Worm (Caenorhabditis elegans) whole organism, L2 larva: ENCODE data around the gene Y59A8A.8.
"Not testable (repeated sequence)": the region's sequence is repeated elsewhere in the genome, so short reads cannot be mapped to it uniquely, and the experiment has no call there.

ENCODE experiments used
- C34F6.9 ChIP-seq: fragments of 150-350 bp; optimal IDR thresholded peaks from 2 replicates; lab custom pipeline; 2014; ENCODE audit warnings: missing biosample characterization, missing genetic modification characterization
- F13H6.1 ChIP-seq: sonication (generic microtip); optimal IDR thresholded peaks from 2 replicates; lab custom pipeline; 2016; ENCODE audit warnings: missing genetic modification characterization, missing compliant biosample characterization
- R02D3.7 ChIP-seq: fragments of 150-350 bp; optimal IDR thresholded peaks from 2 replicates; lab custom pipeline; 2014; ENCODE audit warnings: missing biosample characterization, missing genetic modification characterization
- Y55F3AM.14 ChIP-seq: fragments of 200-800 bp; sonication (Bioruptor generic); optimal IDR thresholded peaks from 2 replicates; lab custom pipeline; 2018; ENCODE audit warnings: mild to moderate bottlenecking, missing genetic modification characterization, missing compliant biosample characterization
- alr-1 ChIP-seq: fragments of 150-350 bp; optimal IDR thresholded peaks from 2 replicates; lab custom pipeline; 2014; ENCODE audit warnings: missing biosample characterization, missing genetic modification characterization
- aly-2 ChIP-seq: fragments of 150-350 bp; optimal IDR thresholded peaks from 2 replicates; lab custom pipeline; 2014; ENCODE audit warnings: missing biosample characterization, missing genetic modification characterization
- ama-1 ChIP-seq: fragments of 150-350 bp; optimal IDR thresholded peaks from 2 replicates; lab custom pipeline; 2018; ENCODE audit warnings: inconsistent platforms
- blmp-1 ChIP-seq: sonication (generic microtip); optimal IDR thresholded peaks from 2 replicates; lab custom pipeline; 2017; ENCODE audit warnings: missing genetic modification characterization, mild to moderate bottlenecking, missing compliant biosample characterization, antibody characterized with exemption, moderate library complexity; ENCODE audit not compliant: insufficient read depth
- ceh-16 ChIP-seq: fragments of 150-350 bp; optimal IDR thresholded peaks from 2 replicates; lab custom pipeline; 2014; ENCODE audit warnings: missing biosample characterization, missing genetic modification characterization
- crh-2 ChIP-seq: sonication (generic microtip); optimal IDR thresholded peaks from 2 replicates; lab custom pipeline; 2017; ENCODE audit warnings: missing biosample characterization, missing genetic modification characterization
- dmd-4 ChIP-seq: sonication (generic microtip); optimal IDR thresholded peaks from 2 replicates; lab custom pipeline; 2017; ENCODE audit warnings: missing biosample characterization, missing genetic modification characterization
- egl-27 ChIP-seq: sonication (generic microtip); optimal IDR thresholded peaks from 3 replicates; lab custom pipeline; 2017; ENCODE audit warnings: missing biosample characterization, missing genetic modification reagents, missing genetic modification characterization
- elt-1 ChIP-seq: fragments of 150-350 bp; optimal IDR thresholded peaks from 2 replicates; lab custom pipeline; 2014; ENCODE audit warnings: missing biosample characterization, missing genetic modification characterization
- elt-3 ChIP-seq: sonication (generic microtip); optimal IDR thresholded peaks from 2 replicates; lab custom pipeline; 2017; ENCODE audit warnings: missing biosample characterization, missing genetic modification characterization
- fos-1 ChIP-seq: fragments of 150-350 bp; optimal IDR thresholded peaks from 2 replicates; lab custom pipeline; 2014; ENCODE audit warnings: missing biosample characterization, missing genetic modification characterization
- gmeb-1 ChIP-seq: fragments of 150-350 bp; optimal IDR thresholded peaks from 2 replicates; lab custom pipeline; 2014; ENCODE audit warnings: missing biosample characterization, missing genetic modification characterization
- lin-11 ChIP-seq: fragments of 150-350 bp; sonication (generic microtip); optimal IDR thresholded peaks from 2 replicates; lab custom pipeline; 2014; ENCODE audit warnings: missing biosample characterization, missing genetic modification characterization, inconsistent platforms, mixed read lengths
- lin-13 ChIP-seq: fragments of 150-350 bp; optimal IDR thresholded peaks from 2 replicates; lab custom pipeline; 2014; ENCODE audit warnings: missing biosample characterization, missing genetic modification reagents, missing genetic modification characterization
- lsy-2 ChIP-seq, 2 experiments: fragments of 150-350 bp in 1 of 2; sonication (generic microtip) in 1 of 2; optimal IDR thresholded peaks; 2 replicates each; lab custom pipeline; 2014 to 2017; ENCODE audit warnings: missing biosample characterization in 2 of 2, missing genetic modification characterization in 2 of 2
- mab-5 ChIP-seq: fragments of 150-350 bp; optimal IDR thresholded peaks from 2 replicates; lab custom pipeline; 2014; ENCODE audit warnings: missing biosample characterization, missing genetic modification characterization
- mbf-1 ChIP-seq: sonication (generic microtip); optimal IDR thresholded peaks from 2 replicates; lab custom pipeline; 2017; ENCODE audit warnings: missing biosample characterization, missing genetic modification characterization
- mdl-1 ChIP-seq, 2 experiments: fragments of 150-350 bp in 1 of 2; sonication (generic microtip) in 1 of 2; optimal IDR thresholded peaks; 2 replicates each; lab custom pipeline; 2017; ENCODE audit warnings: missing biosample characterization in 2 of 2, missing genetic modification characterization in 2 of 2
- nhr-10 ChIP-seq: sonication (generic microtip); optimal IDR thresholded peaks from 2 replicates; lab custom pipeline; 2017; ENCODE audit warnings: missing biosample characterization, missing genetic modification characterization
- nhr-11 ChIP-seq: fragments of 150-350 bp; optimal IDR thresholded peaks from 2 replicates; lab custom pipeline; 2014; ENCODE audit warnings: missing biosample characterization, missing genetic modification characterization
- nhr-129 ChIP-seq: fragments of 150-350 bp; optimal IDR thresholded peaks from 2 replicates; lab custom pipeline; 2014; ENCODE audit warnings: missing biosample characterization, missing genetic modification characterization
- nhr-23 ChIP-seq: fragments of 150-350 bp; optimal IDR thresholded peaks from 2 replicates; lab custom pipeline; 2014; ENCODE audit warnings: missing biosample characterization, missing genetic modification reagents, missing genetic modification characterization
- nhr-237 ChIP-seq: fragments of 150-350 bp; optimal IDR thresholded peaks from 2 replicates; lab custom pipeline; 2014; ENCODE audit warnings: missing biosample characterization, missing genetic modification characterization
- nhr-6 ChIP-seq: fragments of 150-350 bp; optimal IDR thresholded peaks from 2 replicates; lab custom pipeline; 2014; ENCODE audit warnings: missing biosample characterization, missing genetic modification characterization
- nhr-77 ChIP-seq: fragments of 150-350 bp; optimal IDR thresholded peaks from 2 replicates; lab custom pipeline; 2014; ENCODE audit warnings: missing biosample characterization, missing genetic modification characterization
- sem-4 ChIP-seq: fragments of 150-350 bp; optimal IDR thresholded peaks from 2 replicates; lab custom pipeline; 2014; ENCODE audit warnings: missing biosample characterization, missing genetic modification reagents, missing genetic modification characterization
- skn-1 ChIP-seq: sonication (generic microtip); optimal IDR thresholded peaks from 2 replicates; lab custom pipeline; 2017; ENCODE audit warnings: missing biosample characterization, missing genetic modification characterization
- sma-3 ChIP-seq: sonication (generic microtip); optimal IDR thresholded peaks from 2 replicates; lab custom pipeline; 2016; ENCODE audit warnings: missing genetic modification reagents, missing genetic modification characterization, missing compliant biosample characterization
- sma-9 ChIP-seq, 2 experiments: fragments of 150-350 bp in 1 of 2; sonication (generic microtip) in 1 of 2; optimal IDR thresholded peaks; 2 replicates each; lab custom pipeline; 2014 to 2016; ENCODE audit warnings: missing genetic modification characterization in 2 of 2, mild to moderate bottlenecking in 1 of 2, missing biosample characterization in 1 of 2, missing compliant biosample characterization in 1 of 2, missing genetic modification reagents in 1 of 2, moderate library complexity in 1 of 2
- snpc-4 ChIP-seq: fragments of 150-350 bp; optimal IDR thresholded peaks from 2 replicates; lab custom pipeline; 2014; ENCODE audit warnings: missing biosample characterization, missing genetic modification characterization
- unc-55 ChIP-seq: fragments of 150-350 bp; sonication (generic microtip); optimal IDR thresholded peaks from 3 replicates; lab custom pipeline; 2014; ENCODE audit warnings: missing biosample characterization, missing genetic modification reagents, missing genetic modification characterization
- unc-62 ChIP-seq: fragments of 150-350 bp; optimal IDR thresholded peaks from 2 replicates; lab custom pipeline; 2014; ENCODE audit warnings: missing biosample characterization, missing genetic modification reagents, missing genetic modification characterization
- zag-1 ChIP-seq: fragments of 150-350 bp; optimal IDR thresholded peaks from 2 replicates; lab custom pipeline; 2014; ENCODE audit warnings: missing biosample characterization, missing genetic modification characterization
- ztf-1 ChIP-seq: fragments of 200-800 bp; sonication (Bioruptor generic); conservative IDR thresholded peaks from 2 replicates; pipeline ENCODE4 v1.3.6; 2022; ENCODE audit warnings: missing genetic modification characterization, missing compliant biosample characterization
- ztf-11 ChIP-seq: sonication (generic microtip); optimal IDR thresholded peaks from 2 replicates; lab custom pipeline; 2017; ENCODE audit warnings: missing biosample characterization, missing genetic modification characterization
- ztf-4 ChIP-seq: fragments of 150-350 bp; optimal IDR thresholded peaks from 2 replicates; lab custom pipeline; 2014; ENCODE audit warnings: missing biosample characterization, missing genetic modification characterization

Y59A8A.8 gene

ce11 chrV:17865309-17865708 is at the start of gene Y59A8A.8:
TSS of gene Y59A8A.8 (plus strand) at chrV:17865609.
- not testable (repeated sequence) for TF ChIP-seq ama-1 (lab: Kevin White, UChicago); R02D3.7 (tag; lab: Kevin White, UChicago); lsy-2 (tag; optimal IDR thresholded peaks at IDR 0.05; lab: Kevin White, UChicago)

DNA sequence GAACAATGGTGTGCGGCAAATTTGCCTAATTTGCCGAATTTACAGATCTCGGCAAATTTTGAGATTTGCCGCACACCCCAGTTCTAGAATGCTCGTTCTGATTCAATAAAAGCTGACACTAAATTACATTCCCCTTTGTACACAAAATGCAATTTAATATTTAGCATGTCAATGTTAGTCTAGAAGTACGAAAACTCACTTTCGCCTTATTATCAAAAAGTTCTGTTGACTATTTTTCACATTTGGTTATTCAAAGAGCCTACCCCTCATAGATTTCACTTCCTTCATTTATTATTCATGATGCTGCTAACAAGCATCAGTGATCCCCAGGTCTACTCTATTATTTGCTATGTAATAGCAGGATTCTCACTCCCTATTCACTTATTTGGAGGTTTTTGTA is 46.8 kb upstream of the Y59A8A.8 start, which contains the start of gene srh-298:
Gene srh-298, plus strand, starts transcription at position 301 of the 400 bp plus-strand sequence.
- TF ChIP-seq blmp-1 (tag; lab: Kevin White, UChicago) (no peak), Y55F3AM.14 (no peak), gmeb-1 (tag; lab: Kevin White, UChicago) (no peak), fos-1 (no peak), nhr-237 (tag; lab: Kevin White, UChicago) (no peak), ztf-4 (tag; lab: Kevin White, UChicago) (no peak), nhr-23 (no peak), elt-1 (tag; lab: Kevin White, UChicago) (no peak), lin-11 (no peak)
- TF ChIP-seq, all 48 proteins: peak for 0

ce11 chrV:17819704-17820103 is 45.7 kb upstream of the Y59A8A.8 start:
- TF ChIP-seq R02D3.7 (tag; lab: Kevin White, UChicago) (no peak), mdl-1 (tag; optimal IDR thresholded peaks at IDR 0.05; lab: Kevin White, UChicago) (no peak), sem-4 (tag; lab: Kevin White, UChicago) (no peak), unc-55 (GFP tag; lab: Kevin White, UChicago) (no peak), nhr-11 (tag; lab: Kevin White, UChicago) (no peak), crh-2 (no peak), nhr-237 (tag; lab: Kevin White, UChicago) (no peak), gmeb-1 (tag; lab: Kevin White, UChicago) (no peak), fos-1 (no peak), aly-2 (tag; lab: Kevin White, UChicago) (no peak), C34F6.9 (tag; lab: Kevin White, UChicago) (no peak)

DNA sequence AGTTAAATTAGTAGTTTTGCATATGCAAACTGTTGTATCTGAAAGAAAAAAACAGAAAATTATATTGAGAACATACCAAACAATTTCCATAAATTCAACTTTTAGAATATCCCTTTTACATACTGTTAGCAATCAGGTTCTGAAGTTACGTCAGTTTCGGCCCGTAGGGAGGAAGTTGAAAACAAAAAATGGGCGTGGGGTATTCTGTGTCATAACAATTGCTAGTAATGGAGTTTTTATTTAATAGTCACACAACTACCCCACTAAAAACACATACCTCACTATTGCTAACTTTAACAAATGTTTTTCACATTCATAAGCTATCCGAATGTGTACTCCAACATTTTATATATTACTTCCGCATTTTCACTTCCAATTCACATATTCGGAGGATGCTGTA is 43.6 kb upstream of the Y59A8A.8 start, which contains the start of gene srh-300:
Gene srh-300, plus strand, starts transcription at position 301 of the 400 bp plus-strand sequence.
- TF ChIP-seq blmp-1 (tag; lab: Kevin White, UChicago) (no peak), sma-3 (no peak), lin-11 (no peak), F13H6.1 (tag; lab: Kevin White, UChicago) (no peak), nhr-129 (no peak), ama-1 (lab: Kevin White, UChicago) (no peak)

DNA sequence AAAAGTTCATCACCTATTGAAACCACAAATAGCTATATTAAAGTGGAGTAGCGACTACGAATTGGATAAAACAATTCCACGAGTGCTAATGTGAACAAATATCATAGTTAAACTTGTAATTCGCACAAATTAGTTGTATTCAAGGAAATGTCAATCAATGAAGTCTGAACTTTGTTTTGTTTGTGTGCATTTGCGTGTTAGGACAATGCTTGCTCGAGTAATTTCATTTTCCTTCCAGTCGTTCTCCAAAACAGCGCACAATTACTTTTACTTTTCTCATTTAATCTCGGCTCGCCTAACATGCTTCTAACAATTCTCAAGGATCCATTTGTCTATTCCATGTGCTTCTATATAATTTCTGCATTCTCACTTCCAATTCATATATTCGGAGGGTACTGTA is 40.8 kb upstream of the Y59A8A.8 start, which contains the start of gene srh-301:
Gene srh-301, plus strand, starts transcription at position 301 of the 400 bp plus-strand sequence.
- no peak for TF ChIP-seq mdl-1 (tag; optimal IDR thresholded peaks at IDR 0.05; lab: Kevin White, UChicago)
- no peak for TF ChIP-seq blmp-1 (tag; lab: Kevin White, UChicago)
- no peak for TF ChIP-seq alr-1 (tag; lab: Kevin White, UChicago)
- TF ChIP-seq F13H6.1 (tag; lab: Kevin White, UChicago) = no peak
- no peak for TF ChIP-seq elt-1 (tag; lab: Kevin White, UChicago)
- no peak for TF ChIP-seq egl-27 (tag; lab: Kevin White, UChicago)
- TF ChIP-seq dmd-4 = no peak
- TF ChIP-seq aly-2 (tag; lab: Kevin White, UChicago) = no peak
- TF ChIP-seq skn-1 = no peak
- TF ChIP-seq unc-62 (GFP tag; lab: Kevin White, UChicago) = no peak
- no peak for TF ChIP-seq lin-13 (GFP tag; lab: Kevin White, UChicago)
- no peak for TF ChIP-seq elt-3 (tag; lab: Kevin White, UChicago)
- TF ChIP-seq nhr-237 (tag; lab: Kevin White, UChicago) = no peak
- no peak for TF ChIP-seq lsy-2 (tag; optimal IDR thresholded peaks at IDR 0.05; lab: Kevin White, UChicago)
- TF ChIP-seq ceh-16 = no peak
- TF ChIP-seq sma-3 = no peak
- TF ChIP-seq ztf-1 (GFP tag; lab: Robert Waterston, UW) = no peak
- TF ChIP-seq ztf-4 (tag; lab: Kevin White, UChicago) = no peak

ce11 chrV:17828310-17828709 is 37.1 kb upstream of the Y59A8A.8 start, which contains the start of gene srh-304:
TSS of gene srh-304 (plus strand) at chrV:17828610.
- TF ChIP-seq nhr-77 (no peak), ztf-4 (tag; lab: Kevin White, UChicago) (no peak), nhr-23 (no peak), ztf-1 (GFP tag; lab: Robert Waterston, UW) (no peak), mbf-1 (tag; lab: Kevin White, UChicago) (no peak), nhr-10 (tag; lab: Kevin White, UChicago) (no peak), snpc-4 (tag; lab: Kevin White, UChicago) (no peak), elt-1 (tag; lab: Kevin White, UChicago) (no peak), nhr-6 (tag; lab: Kevin White, UChicago) (no peak), zag-1 (tag; lab: Kevin White, UChicago) (no peak), mab-5 (tag; lab: Kevin White, UChicago) (no peak), ztf-11 (no peak), Y55F3AM.14 (no peak), alr-1 (tag; lab: Kevin White, UChicago) (no peak), sma-9 (GFP tag; optimal IDR thresholded peaks at IDR 0.05; lab: Kevin White, UChicago) (no peak), sma-9 (tag; optimal IDR thresholded peaks at IDR 0.05; lab: Kevin White, UChicago) (no peak), fos-1 (no peak), crh-2 (no peak), lin-13 (GFP tag; lab: Kevin White, UChicago) (no peak), unc-62 (GFP tag; lab: Kevin White, UChicago) (no peak), lin-11 (no peak)
